Fruit fly (Drosophila melanogaster) Kc167 (cell line): Measurements from ENCODE around the gene Rtnl1.

Experiments
- Myc ChIP-seq: fragments of >200 bp; optimal IDR thresholded peaks from 2 replicates; lab custom pipeline; 2017; ENCODE audit warnings: missing external identifiers
- Sin3A ChIP-seq: fragments of >200 bp; optimal IDR thresholded peaks from 2 replicates; lab custom pipeline; 2018; ENCODE audit warnings: missing external identifiers
- h ChIP-seq: fragments of >200 bp; optimal IDR thresholded peaks from 3 replicates; lab custom pipeline; 2018; ENCODE audit warnings: missing external identifiers
- insv ChIP-seq: fragments of >200 bp; optimal IDR thresholded peaks from 3 replicates; lab custom pipeline; 2018; ENCODE audit warnings: missing external identifiers
- psq ChIP-seq: fragments of >200 bp; optimal IDR thresholded peaks from 2 replicates; lab custom pipeline; 2017; ENCODE audit warnings: missing external identifiers
- ttk ChIP-seq: sonication (Bioruptor generic); optimal IDR thresholded peaks from 2 replicates; lab custom pipeline; 2017; ENCODE audit warnings: missing external identifiers

Gene Rtnl1

DNA sequence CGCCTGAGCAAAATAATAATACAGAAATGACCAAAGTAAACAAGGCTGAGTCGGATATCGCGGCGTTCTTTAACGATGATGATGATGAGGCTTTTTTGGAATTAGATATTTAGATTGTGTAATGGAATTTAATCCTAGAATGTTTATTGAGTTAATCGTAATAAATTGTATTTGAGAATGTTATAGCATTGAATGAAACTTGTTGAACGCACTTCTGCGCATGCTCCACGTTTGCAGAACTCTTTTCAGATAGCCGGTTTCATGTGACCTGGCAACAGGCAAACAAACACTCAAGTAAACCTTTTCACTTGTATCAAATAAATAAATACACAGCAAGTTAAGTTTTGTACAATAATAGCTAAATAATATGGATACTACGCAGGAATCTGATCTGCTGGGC is 51.4 kb downstream of the Rtnl1 start, which contains the start of gene CG34124:
Gene CG34124 (plus strand): TSS at position 301 of the 400 bp plus-strand sequence.
- TF ChIP-seq psq (lab: Kevin White, UChicago) (no peak), Sin3A (lab: Kevin White, UChicago) (no peak), h (no peak), Myc (lab: Kevin White, UChicago) (no peak)

- TF ChIP-seq insv (lab: Kevin White, UChicago) (no peak), h (no peak), ttk (lab: Kevin White, UChicago) (no peak), Myc (lab: Kevin White, UChicago) (no peak), Sin3A (lab: Kevin White, UChicago) (no peak), psq (lab: Kevin White, UChicago) (no peak)
Observed at dm6 chr2L:4955094-4955823, 54.3 kb downstream of the Rtnl1 start, which contains the start of the genes Jon25Bi and Marcal1. Gene Jon25Bi (minus strand): TSS chr2L:4955144. Gene Marcal1 (plus strand): TSS chr2L:4955509.

DNA sequence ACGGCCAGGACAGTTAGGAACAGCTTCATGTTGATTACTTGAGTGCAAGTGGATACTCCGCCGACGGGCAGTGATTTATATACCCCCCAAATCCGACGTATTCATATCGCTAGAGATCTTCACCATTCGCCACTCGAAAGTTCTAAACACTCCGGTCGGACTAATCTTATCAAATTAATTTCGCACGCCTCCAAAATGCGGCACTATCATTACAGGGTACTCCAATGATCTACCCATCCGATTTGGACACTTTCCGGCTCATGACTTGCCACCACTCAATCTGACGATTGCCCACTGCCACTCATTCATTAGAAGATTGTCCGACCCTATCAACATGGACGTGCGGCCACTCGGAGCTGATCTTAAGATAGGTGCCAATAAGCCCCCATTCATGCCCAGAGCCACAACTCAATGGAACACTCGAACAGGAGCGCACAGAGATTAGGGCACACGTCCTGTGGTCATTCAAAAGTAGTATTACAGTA is 56.4 kb downstream of the Rtnl1 start, which contains the start of gene Jon25Bii:
Gene Jon25Bii (minus strand): TSS at position 51 of the 485 bp plus-strand sequence.
- TF ChIP-seq insv (lab: Kevin White, UChicago): no peak
- TF ChIP-seq Sin3A (lab: Kevin White, UChicago): no peak
- TF ChIP-seq Myc (lab: Kevin White, UChicago): no peak

dm6 chr2L:4950667-4951066 is 58.9 kb downstream of the Rtnl1 start, which contains the start of gene Jon25Biii:
Gene Jon25Biii (minus strand): TSS chr2L:4950767.
- no peak for TF ChIP-seq psq (lab: Kevin White, UChicago)
- no peak for TF ChIP-seq Sin3A (lab: Kevin White, UChicago)
- no peak for TF ChIP-seq ttk (lab: Kevin White, UChicago)
- no peak for TF ChIP-seq Myc (lab: Kevin White, UChicago)
- no peak for TF ChIP-seq insv (lab: Kevin White, UChicago)

DNA sequence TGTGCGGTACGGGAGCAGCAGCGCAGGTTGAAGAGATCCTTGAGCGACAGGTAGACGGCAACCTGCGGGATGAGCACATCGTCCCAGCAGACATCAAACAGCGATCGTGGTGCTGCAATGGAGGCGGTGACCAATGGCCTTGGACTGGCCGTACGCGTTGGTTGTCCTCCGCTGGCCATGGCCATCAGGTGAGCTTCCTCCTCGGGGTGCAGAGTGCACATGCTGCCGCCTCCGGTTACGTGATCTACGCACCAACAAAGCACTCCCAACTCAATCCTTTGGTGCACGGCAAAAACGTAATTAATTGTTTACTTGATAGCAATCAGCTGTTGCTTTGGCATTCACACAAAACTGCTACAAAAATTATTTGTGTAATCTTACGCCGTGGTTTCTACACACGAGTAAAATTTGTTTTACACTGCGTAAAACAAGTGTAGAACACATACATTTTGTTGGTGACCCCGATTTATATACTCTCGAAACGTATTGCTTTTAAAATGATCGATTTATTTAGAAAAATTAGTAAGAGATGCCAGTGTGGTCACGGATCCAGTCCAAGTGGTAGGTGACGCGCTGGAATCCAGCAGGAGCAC is 60.0 kb downstream of the Rtnl1 start, which contains the start of gene jet:
Gene jet (minus strand): TSS at position 332 of the 593 bp plus-strand sequence.
- TF ChIP-seq insv (lab: Kevin White, UChicago) (no peak), psq (lab: Kevin White, UChicago) (no peak), Sin3A (lab: Kevin White, UChicago) (no peak), Myc (lab: Kevin White, UChicago) (no peak), ttk (lab: Kevin White, UChicago) (no peak), h (no peak)

dm6 chr2L:4945300-4945699 is 64.2 kb downstream of the Rtnl1 start, which contains the start of the genes mRpL24 and betaggt-I:
Gene mRpL24 (minus strand): TSS chr2L:4945361.
Gene betaggt-I (plus strand): TSS chr2L:4945579.
- TF ChIP-seq Myc (lab: Kevin White, UChicago) (no peak), ttk (lab: Kevin White, UChicago) (no peak), insv (lab: Kevin White, UChicago) (no peak), h (no peak), Sin3A (lab: Kevin White, UChicago) (no peak), psq (lab: Kevin White, UChicago) (no peak)
